Fruit fly (Drosophila melanogaster) whole organism, embryonic: ENCODE results near the gene Ubc7.

Source experiments
- Bgb ChIP-seq: fragments of 200-800 bp; sonication (Bioruptor generic); IDR thresholded peaks from 2 replicates; pipeline ENCODE4 v1.3.6; 2022; ENCODE audit warnings: missing biosample characterization, missing genetic modification characterization; ENCODE audit not compliant: partially characterized antibody
- C15 ChIP-seq: fragments of 200-800 bp; sonication (Bioruptor generic); IDR thresholded peaks from 3 replicates; pipeline ENCODE4 v1.3.6; 2022; ENCODE audit warnings: missing biosample characterization, missing genetic modification characterization
- CG10267 ChIP-seq: fragments of 200-800 bp; sonication (Bioruptor generic); optimal IDR thresholded peaks from 2 replicates; lab custom pipeline; 2018; ENCODE audit warnings: missing biosample characterization, mild to moderate bottlenecking, missing genetic modification characterization, moderate library complexity
- CG10979 ChIP-seq: fragments of 200-800 bp; sonication (Bioruptor generic); optimal IDR thresholded peaks from 2 replicates; lab custom pipeline; 2018; ENCODE audit warnings: missing biosample characterization, mild to moderate bottlenecking, missing genetic modification characterization, moderate library complexity
- CG11093 ChIP-seq: fragments of 200-800 bp; sonication (Bioruptor generic); IDR thresholded peaks from 3 replicates; pipeline ENCODE4 v1.3.6; 2022; ENCODE audit warnings: missing biosample characterization, missing genetic modification characterization
- CG12299 ChIP-seq: fragments of 200-800 bp; sonication (Bioruptor generic); optimal IDR thresholded peaks from 2 replicates; lab custom pipeline; 2018; ENCODE audit warnings: missing biosample characterization, mild to moderate bottlenecking, missing genetic modification characterization
- CG12769 ChIP-seq: fragments of 200-800 bp; sonication (Bioruptor generic); optimal IDR thresholded peaks from 2 replicates; lab custom pipeline; 2019; ENCODE audit warnings: missing biosample characterization, mild to moderate bottlenecking, missing genetic modification characterization, moderate library complexity
- CG13424 ChIP-seq: fragments of 200-800 bp; sonication (Bioruptor generic); optimal IDR thresholded peaks from 2 replicates; lab custom pipeline; 2019; ENCODE audit warnings: missing biosample characterization, mild to moderate bottlenecking, missing genetic modification characterization, moderate library complexity
- CG14014 ChIP-seq: fragments of 200-800 bp; sonication (Bioruptor generic); IDR thresholded peaks from 2 replicates; pipeline ENCODE4 v1.3.6; 2022; ENCODE audit warnings: missing biosample characterization, missing genetic modification characterization
- CG15479 ChIP-seq: fragments of 200-800 bp; sonication (Bioruptor generic); optimal IDR thresholded peaks from 3 replicates; lab custom pipeline; 2019; ENCODE audit warnings: missing biosample characterization, mild to moderate bottlenecking, missing genetic modification characterization, moderate library complexity
- CG15601 ChIP-seq: fragments of 200-800 bp; sonication (Bioruptor generic); optimal IDR thresholded peaks from 3 replicates; lab custom pipeline; 2019; ENCODE audit warnings: missing biosample characterization, mild to moderate bottlenecking, missing genetic modification characterization, moderate library complexity
- CG1602 ChIP-seq: fragments of 200-800 bp; sonication (Bioruptor generic); optimal IDR thresholded peaks from 3 replicates; lab custom pipeline; 2016; ENCODE audit warnings: missing biosample characterization, missing genetic modification characterization
- CG1603 ChIP-seq: fragments of 200-800 bp; sonication (Bioruptor generic); optimal IDR thresholded peaks from 2 replicates; lab custom pipeline; 2019; ENCODE audit warnings: missing biosample characterization, mild to moderate bottlenecking, missing genetic modification characterization, moderate library complexity
- CG17359 ChIP-seq: fragments of 200-800 bp; sonication (Bioruptor generic); optimal IDR thresholded peaks from 3 replicates; lab custom pipeline; 2018; ENCODE audit warnings: missing biosample characterization, mild to moderate bottlenecking, missing genetic modification characterization, moderate library complexity
- CG18476 ChIP-seq: fragments of 200-800 bp; sonication (Bioruptor generic); optimal IDR thresholded peaks from 2 replicates; lab custom pipeline; 2016; ENCODE audit warnings: missing biosample characterization, mild to moderate bottlenecking, missing genetic modification characterization
- CG2129 ChIP-seq: fragments of 200-800 bp; sonication (Bioruptor generic); IDR thresholded peaks from 2 replicates; pipeline ENCODE4 v1.3.6; 2022; ENCODE audit warnings: missing biosample characterization, missing genetic modification characterization; ENCODE audit not compliant: partially characterized antibody
- CG6654 ChIP-seq: fragments of 200-800 bp; sonication (Bioruptor generic); optimal IDR thresholded peaks from 2 replicates; lab custom pipeline; 2017; ENCODE audit warnings: missing biosample characterization, mild to moderate bottlenecking, missing genetic modification characterization
- CG7987 ChIP-seq: fragments of 200-800 bp; sonication (Bioruptor generic); optimal IDR thresholded peaks from 2 replicates; lab custom pipeline; 2018; ENCODE audit warnings: missing biosample characterization, mild to moderate bottlenecking, missing genetic modification characterization, moderate library complexity
- CG8359 ChIP-seq: fragments of 200-800 bp; sonication (Bioruptor generic); optimal IDR thresholded peaks from 2 replicates; lab custom pipeline; 2017; ENCODE audit warnings: missing biosample characterization, mild to moderate bottlenecking, missing genetic modification characterization, borderline replicate concordance
- CG8388 ChIP-seq: fragments of 200-800 bp; sonication (Bioruptor generic); optimal IDR thresholded peaks from 2 replicates; lab custom pipeline; 2019; ENCODE audit warnings: missing biosample characterization, mild to moderate bottlenecking, missing genetic modification characterization, moderate library complexity
- HHEX ChIP-seq: fragments of 200-800 bp; sonication (Bioruptor generic); optimal IDR thresholded peaks from 3 replicates; lab custom pipeline; 2017; ENCODE audit warnings: missing biosample characterization, mild to moderate bottlenecking, missing genetic modification characterization, missing genetic modification reagents
- Hand ChIP-seq: fragments of 200-800 bp; sonication (Bioruptor generic); optimal IDR thresholded peaks from 2 replicates; lab custom pipeline; 2017; ENCODE audit warnings: mild to moderate bottlenecking, missing biosample characterization, missing genetic modification reagents, missing genetic modification characterization
- Jarid2 ChIP-seq: fragments of 200-800 bp; sonication (Bioruptor generic); optimal IDR thresholded peaks from 3 replicates; lab custom pipeline; 2017; ENCODE audit warnings: mild to moderate bottlenecking, missing biosample characterization, missing genetic modification reagents, missing genetic modification characterization
- Lpt ChIP-seq: fragments of >200 bp; optimal IDR thresholded peaks from 2 replicates; lab custom pipeline; 2018; ENCODE audit warnings: missing biosample characterization, missing genetic modification characterization
- Rfx ChIP-seq: fragments of 200-800 bp; sonication (Bioruptor generic); IDR thresholded peaks from 2 replicates; pipeline ENCODE4 v1.3.6; 2022; ENCODE audit warnings: missing biosample characterization, missing genetic modification characterization
- Six4 ChIP-seq: fragments of 200-800 bp; sonication (Bioruptor generic); optimal IDR thresholded peaks from 2 replicates; lab custom pipeline; 2016; ENCODE audit warnings: missing biosample characterization, missing genetic modification characterization
- Trl ChIP-seq, 3 experiments: fragments of >200 bp in 2 of 3; fragments of 200-800 bp in 1 of 3; sonication (Bioruptor generic) in 1 of 3; optimal IDR thresholded peaks; 2 replicates in 1 of 3; 3 replicates in 2 of 3; lab custom pipeline; 2016 to 2017; ENCODE audit warnings: missing biosample characterization in 1 of 3, missing genetic modification characterization in 1 of 3
- Vsx1 ChIP-seq: fragments of 200-800 bp; sonication (Bioruptor generic); optimal IDR thresholded peaks from 2 replicates; lab custom pipeline; 2017; ENCODE audit warnings: missing biosample characterization, mild to moderate bottlenecking, missing genetic modification characterization, missing genetic modification reagents
- cato ChIP-seq: fragments of 200-800 bp; sonication (Bioruptor generic); optimal IDR thresholded peaks from 2 replicates; lab custom pipeline; 2016; ENCODE audit warnings: missing biosample characterization, missing genetic modification characterization, borderline replicate concordance
- ci ChIP-seq: fragments of 200-800 bp; sonication (Bioruptor generic); IDR thresholded peaks from 3 replicates; pipeline ENCODE4 v1.3.6; 2022; ENCODE audit warnings: missing biosample characterization, missing genetic modification characterization
- en ChIP-seq: fragments of 200-800 bp; sonication (Bioruptor generic); optimal IDR thresholded peaks from 2 replicates; lab custom pipeline; 2016; ENCODE audit warnings: missing biosample characterization, missing genetic modification characterization
- eyg ChIP-seq: fragments of 200-800 bp; sonication (Bioruptor generic); optimal IDR thresholded peaks from 3 replicates; lab custom pipeline; 2016; ENCODE audit warnings: missing biosample characterization, missing genetic modification characterization
- gem ChIP-seq: fragments of 200-800 bp; sonication (Bioruptor generic); optimal IDR thresholded peaks from 2 replicates; lab custom pipeline; 2019; ENCODE audit warnings: missing biosample characterization, mild to moderate bottlenecking, missing genetic modification characterization, moderate library complexity
- hb ChIP-seq: fragments of 200-800 bp; sonication (Bioruptor generic); IDR thresholded peaks from 3 replicates; pipeline ENCODE4 v1.3.6; 2022; ENCODE audit warnings: missing biosample characterization, missing genetic modification characterization; ENCODE audit not compliant: partially characterized antibody
- hbn ChIP-seq: fragments of 200-800 bp; sonication (Bioruptor generic); IDR thresholded peaks from 2 replicates; pipeline ENCODE4 v1.3.6; 2022; ENCODE audit warnings: missing biosample characterization, missing genetic modification characterization; ENCODE audit not compliant: partially characterized antibody
- inv ChIP-seq: fragments of 200-800 bp; sonication (Bioruptor generic); IDR thresholded peaks from 2 replicates; pipeline ENCODE4 v1.3.6; 2022; ENCODE audit warnings: missing biosample characterization, missing genetic modification characterization; ENCODE audit not compliant: partially characterized antibody
- jumu ChIP-seq: fragments of 200-800 bp; sonication (Bioruptor generic); optimal IDR thresholded peaks from 3 replicates; lab custom pipeline; 2016; ENCODE audit warnings: missing biosample characterization, missing genetic modification characterization
- scrt ChIP-seq: fragments of 200-800 bp; sonication (Bioruptor generic); optimal IDR thresholded peaks from 2 replicates; lab custom pipeline; 2018; ENCODE audit warnings: missing biosample characterization, mild to moderate bottlenecking, missing genetic modification characterization, moderate library complexity
- sens-2 ChIP-seq: fragments of 200-800 bp; sonication (Bioruptor generic); IDR thresholded peaks from 2 replicates; pipeline ENCODE4 v1.3.6; 2022; ENCODE audit warnings: missing biosample characterization, missing genetic modification characterization
- so ChIP-seq: fragments of 200-800 bp; sonication (Bioruptor generic); IDR thresholded peaks from 3 replicates; pipeline ENCODE4 v1.3.6; 2022; ENCODE audit warnings: missing biosample characterization, missing genetic modification characterization
- trh ChIP-seq: fragments of 200-800 bp; sonication (Bioruptor generic); optimal IDR thresholded peaks from 2 replicates; lab custom pipeline; 2016; ENCODE audit warnings: missing biosample characterization, missing genetic modification characterization
- tup ChIP-seq: fragments of 200-800 bp; sonication (Bioruptor generic); optimal IDR thresholded peaks from 2 replicates; lab custom pipeline; 2016; ENCODE audit warnings: missing biosample characterization, mild to moderate bottlenecking, missing genetic modification characterization, moderate library complexity
- wek ChIP-seq: fragments of 200-800 bp; sonication (Bioruptor generic); optimal IDR thresholded peaks from 3 replicates; lab custom pipeline; 2018; ENCODE audit warnings: missing biosample characterization, mild to moderate bottlenecking, missing genetic modification characterization, moderate library complexity
- z ChIP-seq: fragments of 200-800 bp; sonication (Bioruptor generic); IDR thresholded peaks from 3 replicates; pipeline ENCODE4 v1.3.6; 2022; ENCODE audit warnings: missing biosample characterization, missing genetic modification characterization

Ubc7 gene

DNA sequence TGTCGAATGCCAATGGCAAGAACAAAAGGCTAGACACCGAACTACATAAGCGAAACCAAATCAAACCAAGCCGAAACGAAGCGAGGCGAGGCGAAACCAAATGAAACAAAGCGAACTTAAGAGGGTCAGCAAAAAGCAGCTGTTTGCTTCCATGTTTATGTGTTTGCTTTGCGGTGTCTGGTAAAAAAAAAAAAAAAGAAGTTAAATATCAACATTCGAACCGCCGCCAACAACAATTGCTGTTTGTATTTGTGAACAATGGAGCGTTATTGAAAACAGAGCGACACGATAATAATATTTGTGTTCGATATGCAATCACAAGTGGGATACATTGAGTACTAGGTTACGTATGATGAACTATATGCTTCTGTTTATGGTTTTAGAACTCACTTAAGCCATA lies 19.8 kb upstream of the Ubc7 start (continued):
- TF ChIP-seq Rfx (GFP tag; lab: Robert Waterston, UW) (peak; percentile 61; the same call in 1 of the 2 replicates), gem (tag; lab: Kevin White, UChicago) (peak; percentile 50), eyg (peak; percentile 44), Trl (optimal IDR thresholded peaks at IDR 0.05; lab: Kevin White, UChicago) (no peak), Trl (GFP tag; optimal IDR thresholded peaks at IDR 0.05; lab: Kevin White, UChicago) (peak; percentile 48), CG10267 (tag; lab: Kevin White, UChicago) (no peak), CG15479 (GFP tag; lab: Kevin White, UChicago) (no peak), Hand (peak; percentile 3), CG1602 (no peak), Vsx1 (peak; percentile 63), ci (GFP tag; lab: Robert Waterston, UW) (no peak), CG11093 (no peak), CG14014 (peak; percentile 55; the same call in 1 of the 2 replicates), hbn (GFP tag; lab: Robert Waterston, UW) (no peak), tup (peak; percentile 43), hb (GFP tag; lab: Robert Waterston, UW) (no peak), CG12299 (no peak), CG17359 (tag; lab: Kevin White, UChicago) (peak; percentile 20), C15 (no peak), so (GFP tag; lab: Robert Waterston, UW) (no peak), z (GFP tag; lab: Robert Waterston, UW) (no peak), HHEX (GFP tag; lab: Kevin White, UChicago) (peak; percentile 12), Lpt (GFP tag; lab: Kevin White, UChicago) (no peak), CG2129 (GFP tag; lab: Robert Waterston, UW) (no peak), jumu (GFP tag; lab: Kevin White, UChicago) (peak; percentile 7), CG7987 (GFP tag; lab: Kevin White, UChicago) (peak; percentile 41), CG8388 (no peak), CG18476 (GFP tag; lab: Kevin White, UChicago) (no peak), CG10979 (tag; lab: Kevin White, UChicago) (no peak), sens-2 (GFP tag; lab: Robert Waterston, UW) (no peak), Bgb (no peak), CG12769 (peak; percentile 29), Jarid2 (GFP tag; lab: Kevin White, UChicago) (no peak), CG8359 (GFP tag; lab: Kevin White, UChicago) (no peak), wek (GFP tag; lab: Kevin White, UChicago) (peak; percentile 20), CG13424 (tag; lab: Kevin White, UChicago) (peak; percentile 13), inv (GFP tag; lab: Robert Waterston, UW) (no peak), CG15601 (tag; lab: Kevin White, UChicago) (no peak), Six4 (no peak), CG6654 (no peak), scrt (GFP tag; lab: Kevin White, UChicago) (peak; percentile 24), trh (GFP tag; lab: Kevin White, UChicago) (no peak), en (GFP tag; lab: Kevin White, UChicago) (no peak), CG1603 (tag; lab: Kevin White, UChicago) (peak; percentile 10), cato (GFP tag; lab: Kevin White, UChicago) (no peak)
